Fruit fly (Drosophila melanogaster) whole organism, prepupa: ENCODE results near the gene CG14327.

Experiments used
- Blimp-1 ChIP-seq: fragments of 200-800 bp; sonication (Bioruptor generic); optimal IDR thresholded peaks from 3 replicates; lab custom pipeline; 2017; ENCODE audit warnings: missing biosample characterization, missing genetic modification characterization, mild to moderate bottlenecking, moderate library complexity, missing genetic modification reagents
- CG10631 ChIP-seq: fragments of 200-800 bp; sonication (Bioruptor generic); optimal IDR thresholded peaks from 2 replicates; lab custom pipeline; 2016; ENCODE audit warnings: missing biosample characterization, missing genetic modification characterization
- CG10669 ChIP-seq: fragments of 200-800 bp; sonication (Bioruptor generic); optimal IDR thresholded peaks from 3 replicates; lab custom pipeline; 2018; ENCODE audit warnings: missing biosample characterization, mild to moderate bottlenecking, missing genetic modification characterization, moderate library complexity
- CG11294 ChIP-seq: fragments of 200-800 bp; sonication (Bioruptor generic); IDR thresholded peaks from 2 replicates; pipeline ENCODE4 v1.3.6; 2022; ENCODE audit warnings: missing biosample characterization, missing genetic modification characterization
- CG1621 ChIP-seq: fragments of 200-800 bp; sonication (Bioruptor generic); optimal IDR thresholded peaks from 3 replicates; lab custom pipeline; 2018; ENCODE audit warnings: missing biosample characterization, mild to moderate bottlenecking, missing genetic modification characterization
- CG31627 ChIP-seq: fragments of 200-800 bp; sonication (Bioruptor generic); optimal IDR thresholded peaks from 3 replicates; lab custom pipeline; 2016; ENCODE audit warnings: missing biosample characterization, missing genetic modification characterization
- CG34406 ChIP-seq: fragments of 200-800 bp; sonication (Bioruptor generic); optimal IDR thresholded peaks from 3 replicates; lab custom pipeline; 2016; ENCODE audit warnings: missing biosample characterization, missing genetic modification characterization
- CG3919 ChIP-seq: fragments of 200-800 bp; sonication (Bioruptor generic); optimal IDR thresholded peaks from 3 replicates; lab custom pipeline; 2016; ENCODE audit warnings: missing biosample characterization, missing genetic modification characterization
- CG4318 ChIP-seq: fragments of 200-800 bp; sonication (Bioruptor generic); optimal IDR thresholded peaks from 3 replicates; lab custom pipeline; 2017; ENCODE audit warnings: missing biosample characterization, mild to moderate bottlenecking, missing genetic modification characterization
- CG6163 ChIP-seq: fragments of 200-800 bp; sonication (Bioruptor generic); IDR thresholded peaks from 3 replicates; pipeline ENCODE4 v1.3.6; 2022; ENCODE audit warnings: missing biosample characterization, missing genetic modification characterization
- CG7368 ChIP-seq: fragments of 200-800 bp; sonication (Bioruptor generic); optimal IDR thresholded peaks from 3 replicates; lab custom pipeline; 2016; ENCODE audit warnings: missing biosample characterization, missing genetic modification characterization
- CG8632 ChIP-seq: fragments of 200-800 bp; sonication (Bioruptor generic); optimal IDR thresholded peaks from 3 replicates; lab custom pipeline; 2016; ENCODE audit warnings: missing biosample characterization, missing genetic modification characterization
- CG9139 ChIP-seq: fragments of 200-800 bp; sonication (Bioruptor generic); optimal IDR thresholded peaks from 3 replicates; lab custom pipeline; 2017; ENCODE audit warnings: missing biosample characterization, mild to moderate bottlenecking, missing genetic modification characterization
- Eip75B ChIP-seq: fragments of 200-800 bp; sonication (Bioruptor generic); optimal IDR thresholded peaks from 3 replicates; lab custom pipeline; 2016; ENCODE audit warnings: missing biosample characterization, missing genetic modification characterization
- Ets96B ChIP-seq: fragments of 200-800 bp; optimal IDR thresholded peaks from 2 replicates; lab custom pipeline; 2019; ENCODE audit warnings: missing biosample characterization, mild to moderate bottlenecking, missing genetic modification characterization, moderate library complexity
- Gug ChIP-seq: fragments of 200-800 bp; sonication (Bioruptor generic); IDR thresholded peaks from 2 replicates; pipeline ENCODE4 v1.3.6; 2022; ENCODE audit warnings: missing biosample characterization, missing genetic modification characterization
- Hr38 ChIP-seq: sonication (Bioruptor generic); optimal IDR thresholded peaks from 2 replicates; lab custom pipeline; 2016; ENCODE audit warnings: missing biosample characterization, missing genetic modification characterization
- Hr39 ChIP-seq: fragments of 200-800 bp; sonication (Bioruptor generic); optimal IDR thresholded peaks from 2 replicates; lab custom pipeline; 2016; ENCODE audit warnings: missing biosample characterization, missing genetic modification characterization
- Smox ChIP-seq: fragments of 200-800 bp; sonication (Bioruptor generic); optimal IDR thresholded peaks from 3 replicates; lab custom pipeline; 2016; ENCODE audit warnings: missing biosample characterization, missing genetic modification characterization
- Sox102F ChIP-seq: fragments of 200-800 bp; sonication (Bioruptor generic); optimal IDR thresholded peaks from 2 replicates; lab custom pipeline; 2016; ENCODE audit warnings: missing biosample characterization, mild to moderate bottlenecking, missing genetic modification characterization
- Sox15 ChIP-seq: fragments of 200-800 bp; sonication (Bioruptor generic); optimal IDR thresholded peaks from 3 replicates; lab custom pipeline; 2016; ENCODE audit warnings: missing biosample characterization, missing genetic modification characterization
- achi ChIP-seq: fragments of 200-800 bp; sonication (Bioruptor generic); optimal IDR thresholded peaks from 3 replicates; lab custom pipeline; 2016; ENCODE audit warnings: missing biosample characterization, missing genetic modification characterization
- dac ChIP-seq: fragments of 200-800 bp; sonication (Bioruptor generic); optimal IDR thresholded peaks from 2 replicates; lab custom pipeline; 2017; ENCODE audit warnings: missing biosample characterization, mild to moderate bottlenecking, missing genetic modification characterization
- eg ChIP-seq: fragments of 200-800 bp; sonication (Bioruptor generic); IDR thresholded peaks from 3 replicates; pipeline ENCODE4 v1.3.6; 2022; ENCODE audit warnings: missing biosample characterization, missing genetic modification characterization
- fd59A ChIP-seq: fragments of 200-800 bp; sonication (Bioruptor generic); optimal IDR thresholded peaks from 2 replicates; lab custom pipeline; 2017; ENCODE audit warnings: missing biosample characterization, mild to moderate bottlenecking, missing genetic modification characterization, missing genetic modification reagents
- salr ChIP-seq, 2 experiments: fragments of 200-800 bp; sonication (Bioruptor generic); optimal IDR thresholded peaks; 3 replicates each; lab custom pipeline; 2016 to 2018; ENCODE audit warnings: missing biosample characterization in 2 of 2, missing genetic modification characterization in 2 of 2, mild to moderate bottlenecking in 1 of 2
- svp ChIP-seq: fragments of 200-800 bp; sonication (Bioruptor generic); peaks from one replicate; lab custom pipeline; 2016; ENCODE audit warnings: missing biosample characterization, missing genetic modification characterization
- vri ChIP-seq: fragments of 200-800 bp; sonication (Bioruptor generic); optimal IDR thresholded peaks from 3 replicates; lab custom pipeline; 2016; ENCODE audit warnings: missing biosample characterization, mild to moderate bottlenecking, missing genetic modification characterization

CG14327 gene

DNA sequence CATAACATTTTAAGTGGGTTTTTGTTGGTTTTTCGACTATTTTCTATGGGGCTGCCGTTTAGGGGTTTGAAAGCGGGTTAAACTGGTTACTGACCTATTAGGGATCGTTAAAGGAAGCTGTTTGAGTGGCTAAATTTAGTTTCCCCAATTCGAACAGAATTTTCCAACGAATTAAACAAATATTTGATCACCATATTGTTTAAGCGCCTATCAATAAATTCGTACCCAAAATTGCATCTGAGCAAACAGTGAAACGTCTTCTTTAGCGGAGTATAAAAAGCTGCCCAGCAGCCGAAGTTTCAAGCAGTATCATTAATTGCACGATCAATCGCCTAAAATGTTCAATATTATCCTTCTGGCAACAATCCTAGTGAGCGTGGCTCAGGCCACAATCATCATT is 19.4 kb upstream of the CG14327 start, which contains the start of gene Sgs5bis:
Gene Sgs5bis (plus strand): TSS at position 301 of the 400 bp plus-strand sequence.
- TF ChIP-seq CG10669 (GFP tag; lab: Kevin White, UChicago) (no peak), CG6163 (GFP tag; lab: Robert Waterston, UW) (no peak), CG8632 (no peak), Smox (GFP tag; lab: Kevin White, UChicago) (no peak)

DNA sequence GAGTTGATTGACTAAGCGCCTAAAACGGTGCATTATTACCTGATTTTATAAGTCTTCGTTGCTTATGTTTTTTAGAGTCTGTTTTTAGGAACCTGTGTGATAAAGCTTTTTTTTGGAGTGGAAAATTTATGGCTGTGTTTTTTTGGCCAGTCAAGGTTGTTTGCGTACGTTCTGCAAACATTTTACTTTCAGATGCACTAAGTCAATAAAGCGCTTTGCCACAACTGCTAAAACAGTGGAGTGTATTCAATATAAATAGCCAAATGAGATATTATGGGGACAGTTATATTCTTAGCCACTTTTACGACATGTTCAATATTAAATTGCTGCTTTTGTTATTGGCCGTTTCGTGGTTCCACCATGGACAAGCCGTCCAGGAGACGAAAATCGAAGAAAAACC is 18.4 kb upstream of the CG14327 start, which contains the start of gene Sgs5:
Gene Sgs5 (plus strand): TSS at position 279 of the 400 bp plus-strand sequence.
- TF ChIP-seq vri (GFP tag; lab: Kevin White, UChicago) (peak; percentile 21), CG1621 (no peak)

DNA sequence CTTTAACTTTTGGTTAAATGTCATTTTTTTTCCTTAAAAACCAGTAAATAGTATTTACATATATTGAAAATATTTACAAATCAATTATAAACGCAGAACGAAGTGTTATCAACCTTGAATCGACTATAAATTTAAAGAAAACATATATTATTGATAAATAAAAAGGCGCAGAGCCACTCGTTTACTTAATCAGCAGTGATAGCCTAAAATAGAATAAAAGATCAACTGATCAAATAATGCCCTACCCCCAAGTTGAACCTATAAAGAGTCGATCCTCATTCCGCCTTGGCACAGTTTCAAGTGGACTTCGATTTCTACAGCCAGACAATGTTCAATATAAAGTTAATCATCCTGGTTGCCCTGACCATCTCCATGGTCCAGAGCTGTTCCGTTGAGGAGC is 17.3 kb upstream of the CG14327 start, which contains the start of gene CG7606:
Gene CG7606 (plus strand): TSS at position 301 of the 400 bp plus-strand sequence.
- no peak for TF ChIP-seq achi (GFP tag; lab: Kevin White, UChicago)
- no peak for TF ChIP-seq vri (GFP tag; lab: Kevin White, UChicago)
- no peak for TF ChIP-seq CG7368 (GFP tag; lab: Kevin White, UChicago)
- no peak for TF ChIP-seq Hr39 (GFP tag; lab: Kevin White, UChicago)
- TF ChIP-seq CG10631: no peak
- no peak for TF ChIP-seq Gug (GFP tag; lab: Robert Waterston, UW)
- no peak for TF ChIP-seq CG10669 (GFP tag; lab: Kevin White, UChicago)
- no peak for TF ChIP-seq salr (GFP tag; optimal IDR thresholded peaks at IDR 0.05; lab: Kevin White, UChicago)
- TF ChIP-seq CG3919 (GFP tag; lab: Kevin White, UChicago): no peak
- no peak for TF ChIP-seq Sox15
- TF ChIP-seq CG11294 (GFP tag; lab: Robert Waterston, UW): no peak
- no peak for TF ChIP-seq Blimp-1 (GFP tag; lab: Kevin White, UChicago)

DNA sequence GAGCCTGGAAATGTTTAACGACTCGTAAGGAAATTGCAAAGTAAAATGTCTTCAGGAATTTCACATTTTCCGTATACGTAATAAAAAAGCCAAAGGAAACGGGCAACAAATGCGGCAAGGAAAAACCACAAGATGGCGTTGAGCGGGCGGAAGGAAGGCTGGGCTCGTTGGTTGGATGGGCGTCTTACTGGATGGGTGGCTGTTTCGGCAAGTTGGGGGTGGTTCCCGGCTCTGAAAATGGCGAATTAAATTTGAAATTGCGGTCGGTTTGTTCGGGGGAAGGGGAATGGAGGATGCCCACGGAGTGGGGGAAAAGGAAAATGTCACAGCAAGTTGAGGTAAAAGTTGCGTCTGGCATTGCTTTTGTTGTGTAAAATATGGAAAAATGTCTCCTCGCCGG is 13.8 kb upstream of the CG14327 start:
- TF ChIP-seq eg (GFP tag; lab: Robert Waterston, UW) (no peak), Blimp-1 (GFP tag; lab: Kevin White, UChicago) (no peak), CG10669 (GFP tag; lab: Kevin White, UChicago) (no peak), achi (GFP tag; lab: Kevin White, UChicago) (no peak), Eip75B (GFP tag; lab: Kevin White, UChicago) (no peak), fd59A (GFP tag; lab: Kevin White, UChicago) (no peak), dac (GFP tag; lab: Kevin White, UChicago) (no peak), CG3919 (GFP tag; lab: Kevin White, UChicago) (no peak), Ets96B (tag; lab: Kevin White, UChicago) (no peak), CG4318 (GFP tag; lab: Kevin White, UChicago) (no peak)

DNA sequence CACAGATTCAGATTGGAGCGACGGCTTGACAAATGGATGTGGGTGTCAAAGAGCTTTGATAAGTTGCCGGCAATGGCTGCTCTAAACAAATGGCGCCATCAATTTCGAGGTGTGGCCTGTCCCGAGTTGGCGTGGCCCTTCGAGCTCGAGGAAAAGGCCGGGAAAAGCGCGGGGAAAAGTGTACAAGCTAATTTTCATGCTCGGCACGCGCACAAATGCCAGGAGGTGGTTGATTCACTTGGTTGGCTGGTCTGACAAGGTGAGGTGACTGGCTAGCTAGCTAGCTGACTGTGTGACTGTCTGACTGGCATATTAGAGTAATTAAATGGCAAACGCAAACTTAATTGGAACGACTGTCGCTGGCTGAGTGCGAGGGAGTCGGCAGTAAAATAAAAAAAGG is 11.6 kb upstream of the CG14327 start:
- peak; percentile 3 for TF ChIP-seq svp (GFP tag; lab: Kevin White, UChicago)
- no peak for TF ChIP-seq Hr38

DNA sequence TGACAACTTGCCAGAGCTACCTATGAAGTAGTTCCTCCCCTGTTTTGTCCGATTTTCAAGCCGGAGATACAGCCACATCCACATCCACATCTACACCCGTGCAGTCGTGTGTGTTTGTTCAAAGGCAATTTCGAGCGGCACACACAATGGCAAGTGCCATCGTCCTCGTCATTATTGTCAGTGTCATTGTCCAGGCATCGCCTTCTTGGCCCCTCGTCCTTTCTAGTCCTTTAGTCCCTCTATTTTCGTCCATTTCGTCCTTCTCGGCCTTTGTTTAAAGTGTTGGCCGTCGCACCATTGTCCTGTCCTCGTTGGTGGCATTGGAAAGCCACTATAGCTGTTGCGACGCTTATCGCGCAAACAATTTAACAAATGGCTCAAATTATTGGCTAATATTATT is 10.5 kb upstream of the CG14327 start:
- TF ChIP-seq Sox102F (GFP tag; lab: Kevin White, UChicago) (no peak), CG34406 (GFP tag; lab: Kevin White, UChicago) (no peak)

DNA sequence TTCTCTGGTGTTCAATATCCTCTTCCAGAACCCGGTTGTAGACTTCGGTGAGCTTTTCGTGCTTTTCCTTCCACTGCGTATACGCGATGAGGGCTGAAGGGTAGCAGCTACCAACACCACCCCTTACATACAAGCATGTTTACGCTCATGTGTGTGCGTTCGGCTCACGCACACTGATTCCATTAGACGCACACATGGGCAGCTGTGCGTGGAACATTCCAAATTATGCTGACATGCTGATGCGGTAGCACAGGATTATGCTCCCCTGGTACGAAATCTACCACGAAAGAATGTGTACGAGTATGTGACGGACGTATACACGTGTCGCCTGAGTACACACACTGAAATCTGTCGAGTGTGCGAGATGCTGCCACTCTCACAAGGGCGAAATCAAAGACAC is 9.8 kb upstream of the CG14327 start:
- TF ChIP-seq vri (GFP tag; lab: Kevin White, UChicago) (peak; percentile 25), CG9139 (no peak), CG10669 (GFP tag; lab: Kevin White, UChicago) (no peak), Eip75B (GFP tag; lab: Kevin White, UChicago) (no peak), CG31627 (GFP tag; lab: Kevin White, UChicago) (no peak), CG11294 (GFP tag; lab: Robert Waterston, UW) (no peak), CG10631 (no peak)
